Worm (Caenorhabditis elegans) whole organism, L4 larva: ENCODE results near the gene T11G6.3.

Experiments used
- Y5F2A.4 ChIP-seq: fragments of 200-800 bp; sonication (Bioruptor generic); optimal IDR thresholded peaks from 2 replicates; lab custom pipeline; 2018; ENCODE audit warnings: mild to moderate bottlenecking, missing genetic modification characterization, missing compliant biosample characterization
- egl-27 ChIP-seq: sonication (generic microtip); optimal IDR thresholded peaks from 3 replicates; lab custom pipeline; 2017; ENCODE audit warnings: missing biosample characterization, missing genetic modification reagents, missing genetic modification characterization
- lin-29 ChIP-seq: fragments of 200-800 bp; sonication (Bioruptor generic); IDR thresholded peaks from 2 replicates; pipeline ENCODE4 v1.3.6; 2022; ENCODE audit warnings: missing genetic modification reagents, missing genetic modification characterization, missing compliant biosample characterization
- nhr-28 ChIP-seq: fragments of 150-350 bp; optimal IDR thresholded peaks from 2 replicates; lab custom pipeline; 2014; ENCODE audit warnings: missing biosample characterization, missing genetic modification characterization
- snpc-4 ChIP-seq: fragments of 150-350 bp; optimal IDR thresholded peaks from 2 replicates; lab custom pipeline; 2014; ENCODE audit warnings: missing biosample characterization, missing genetic modification characterization
- unc-62 ChIP-seq, 3 experiments: fragments of 150-350 bp in 1 of 3; sonication (generic microtip); optimal IDR thresholded peaks in 2 of 3; peaks in 1 of 3; 1 replicate in 1 of 3; 2 replicates in 2 of 3; lab custom pipeline; 2014 to 2017; ENCODE audit warnings: missing biosample characterization in 3 of 3, missing genetic modification characterization in 3 of 3, missing genetic modification reagents in 3 of 3, missing genotype in 1 of 3

DNA sequence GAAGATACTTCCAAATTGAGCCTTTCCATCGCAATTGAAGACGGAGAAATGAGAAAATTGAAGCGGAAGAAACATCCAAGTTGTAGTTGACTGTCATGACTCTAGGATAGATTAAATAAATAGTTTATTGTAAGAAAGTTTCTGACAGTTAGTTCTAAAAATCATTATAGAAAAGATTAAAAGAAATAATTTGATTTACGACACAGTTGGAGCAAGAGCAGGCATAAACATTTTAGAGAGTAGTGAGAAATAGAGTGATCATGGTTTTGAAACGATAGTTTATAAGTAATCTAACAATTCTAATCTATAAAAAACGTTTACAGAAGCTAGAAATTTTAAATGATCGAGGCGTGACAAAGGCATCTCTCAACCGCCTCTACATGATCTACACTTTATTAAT is 22.9 kb downstream of the T11G6.3 start, which contains the start of gene best-15:
- TF ChIP-seq lin-29 (GFP tag; lab: Robert Waterston, UW) = no peak
- no peak for TF ChIP-seq snpc-4 (tag; lab: Kevin White, UChicago)
- TF ChIP-seq egl-27 (tag; lab: Kevin White, UChicago) = no peak
- TF ChIP-seq Y5F2A.4 (GFP tag; lab: Kevin White, UChicago) = no peak
- no peak for TF ChIP-seq unc-62 (GFP tag; optimal IDR thresholded peaks at IDR 0.05 in 1 of 2; lab: Kevin White, UChicago)
- TF ChIP-seq unc-62 (tag; optimal IDR thresholded peaks at IDR 0.05; lab: Kevin White, UChicago) = no peak
- no peak for TF ChIP-seq nhr-28 (tag; lab: Kevin White, UChicago)
